Fruit fly (Drosophila melanogaster): ENCODE results near the gene Sol1.
A peak's percentile ranks its signal among the peaks of the same experiment; 100 is the strongest.

The Sol1 gene

DNA sequence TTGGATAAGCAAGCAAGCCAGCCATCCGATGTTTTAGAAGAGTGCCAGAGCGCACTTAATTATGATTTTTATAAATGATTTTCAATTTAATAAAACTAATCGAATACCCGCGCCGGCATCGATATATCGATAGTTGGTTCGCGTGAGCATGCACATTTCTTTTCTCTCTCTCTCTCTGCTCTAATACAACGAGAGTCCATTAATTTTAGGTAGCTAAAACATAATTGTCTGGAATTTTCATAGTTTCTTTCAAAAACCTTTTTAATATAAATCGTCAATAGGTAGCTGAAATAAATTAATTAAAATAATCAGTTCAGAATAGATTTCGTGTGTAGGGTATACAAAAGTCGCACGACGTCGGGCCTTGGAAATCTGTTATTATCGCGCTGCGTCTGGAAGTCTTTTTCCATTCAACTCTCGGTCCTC is 62.9 kb downstream of the Sol1 start, which contains the start of gene CG18549 (continued):
- TF ChIP-seq CG15269 (tag; optimal IDR thresholded peaks at IDR 0.05) (peak; percentile 100), tio (GFP tag; optimal IDR thresholded peaks at IDR 0.05) (peak; percentile 99), Nf-YC (tag; optimal IDR thresholded peaks at IDR 0.05) (peak; percentile 95), Hr78 (GFP tag; optimal IDR thresholded peaks at IDR 0.05) (peak in 1 of 2 experiments; percentile 99), CG16779 (GFP tag; IDR thresholded peaks at IDR 0.05) (peak; percentile 99), CG14014 (GFP tag; IDR thresholded peaks at IDR 0.05) (peak; percentile 100), CG30403 (GFP tag; optimal IDR thresholded peaks at IDR 0.05) (peak; percentile 100), zfh1 (GFP tag; IDR thresholded peaks at IDR 0.05) (peak; percentile 100), CG2129 (GFP tag; IDR thresholded peaks at IDR 0.05; ENCODE audit: partially characterized antibody) (peak; percentile 62), dati (GFP tag; IDR thresholded peaks at IDR 0.05) (peak; percentile 99), CG3407 (GFP tag; optimal IDR thresholded peaks at IDR 0.05) (peak; percentile 99), CG17359 (tag; optimal IDR thresholded peaks at IDR 0.05) (peak; percentile 100), sr (GFP tag; IDR thresholded peaks at IDR 0.05) (peak; percentile 99; the same call in 2 of the 3 replicates), CG13894 (tag; optimal IDR thresholded peaks at IDR 0.05) (peak; percentile 99), CG11093 (GFP tag; IDR thresholded peaks at IDR 0.05) (peak; percentile 100), CG7839 (tag; optimal IDR thresholded peaks at IDR 0.05) (peak; percentile 100), schlank (tag; optimal IDR thresholded peaks at IDR 0.05) (peak; percentile 99), E2f1 (GFP tag; IDR thresholded peaks at IDR 0.05) (peak; percentile 100), CG7271 (tag; optimal IDR thresholded peaks at IDR 0.05) (peak; percentile 99), nau (GFP tag; optimal IDR thresholded peaks at IDR 0.05) (peak; percentile 100), CG3847 (GFP tag; IDR thresholded peaks at IDR 0.05) (peak; percentile 100), CG33213 (GFP tag; optimal IDR thresholded peaks at IDR 0.05) (peak; percentile 99), Antp (GFP tag; optimal IDR thresholded peaks at IDR 0.05) (peak; percentile 99), CG2120 (GFP tag; optimal IDR thresholded peaks at IDR 0.05) (peak; percentile 100), CG9932 (GFP tag; IDR thresholded peaks at IDR 0.05) (peak; percentile 99), CG14710 (tag; optimal IDR thresholded peaks at IDR 0.05) (peak; percentile 99), CG16815 (GFP tag; optimal IDR thresholded peaks at IDR 0.05) (peak; percentile 99), yki (optimal IDR thresholded peaks at IDR 0.05) (no peak), Doc2 (GFP tag; IDR thresholded peaks at IDR 0.05) (peak; percentile 98), Lpt (GFP tag; optimal IDR thresholded peaks at IDR 0.05) (no peak), Ptx1 (GFP tag; IDR thresholded peaks at IDR 0.05) (peak; percentile 100), tup (GFP tag; optimal IDR thresholded peaks at IDR 0.05) (peak; percentile 99), Six4 (GFP tag; optimal IDR thresholded peaks at IDR 0.05) (peak; percentile 99), Hand (GFP tag; optimal IDR thresholded peaks at IDR 0.05) (peak; percentile 99), CG8765 (GFP tag; IDR thresholded peaks at IDR 0.05) (peak; percentile 98), run (tag; optimal IDR thresholded peaks at IDR 0.05) (peak; percentile 100), CG10543 (GFP tag; optimal IDR thresholded peaks at IDR 0.05) (peak; percentile 98), Gug (GFP tag; IDR thresholded peaks at IDR 0.05) (peak; percentile 99), dmrt99B (tag; optimal IDR thresholded peaks at IDR 0.05) (peak; percentile 100), Blimp-1 (GFP tag; optimal IDR thresholded peaks at IDR 0.05) (peak; percentile 99), chinmo (GFP tag; IDR thresholded peaks at IDR 0.05; ENCODE audit: partially characterized antibody) (peak; percentile 97), CG11696 (GFP tag; IDR thresholded peaks at IDR 0.05) (peak; percentile 98), ERR (GFP tag; optimal IDR thresholded peaks at IDR 0.05) (peak; percentile 98), unc-4 (GFP tag; IDR thresholded peaks at IDR 0.05; ENCODE audit: partially characterized antibody) (peak; percentile 81), CG13624 (GFP tag; optimal IDR thresholded peaks at IDR 0.05) (peak; percentile 100), CG4617 (GFP tag; optimal IDR thresholded peaks at IDR 0.05; ENCODE audit: borderline replicate concordance) (peak; percentile 99), Spps (tag; optimal IDR thresholded peaks at IDR 0.05) (peak; percentile 100), br (optimal IDR thresholded peaks at IDR 0.05) (no peak), Jarid2 (GFP tag; optimal IDR thresholded peaks at IDR 0.05) (peak; percentile 98), HLH3B (GFP tag; IDR thresholded peaks at IDR 0.05) (peak; percentile 100), CG9797 (GFP tag; optimal IDR thresholded peaks at IDR 0.05) (peak; percentile 80)

All from whole organism, embryonic.